Fruit fly (Drosophila melanogaster) Kc167 (cell line): Measurements from ENCODE around the gene Efhc1.1.

Experiments
- Myc ChIP-seq: fragments of >200 bp; optimal IDR thresholded peaks from 2 replicates; lab custom pipeline; 2017; ENCODE audit warnings: missing external identifiers
- Sin3A ChIP-seq: fragments of >200 bp; optimal IDR thresholded peaks from 2 replicates; lab custom pipeline; 2018; ENCODE audit warnings: missing external identifiers
- h ChIP-seq: fragments of >200 bp; optimal IDR thresholded peaks from 3 replicates; lab custom pipeline; 2018; ENCODE audit warnings: missing external identifiers
- insv ChIP-seq: fragments of >200 bp; optimal IDR thresholded peaks from 3 replicates; lab custom pipeline; 2018; ENCODE audit warnings: missing external identifiers
- psq ChIP-seq: fragments of >200 bp; optimal IDR thresholded peaks from 2 replicates; lab custom pipeline; 2017; ENCODE audit warnings: missing external identifiers
- ttk ChIP-seq: sonication (Bioruptor generic); optimal IDR thresholded peaks from 2 replicates; lab custom pipeline; 2017; ENCODE audit warnings: missing external identifiers

Efhc1.1 gene

dm6 chrX:15772663-15773062 is 10.8 kb downstream of the Efhc1.1 start, which contains the start of gene CG43672:
CG43672 (plus strand) TSS chrX:15772963.
- TF ChIP-seq insv (no peak), h (lab: Kevin White, UChicago) (no peak), psq (lab: Kevin White, UChicago) (no peak), ttk (lab: Kevin White, UChicago) (no peak), Sin3A (lab: Kevin White, UChicago) (no peak), Myc (lab: Kevin White, UChicago) (no peak)

dm6 chrX:15769457-15769856 is 14.1 kb downstream of the Efhc1.1 start, which contains the start of gene CG33172:
CG33172 (plus strand) TSS chrX:15769664.
- no peak for TF ChIP-seq Myc (lab: Kevin White, UChicago)
- no peak for TF ChIP-seq Sin3A (lab: Kevin White, UChicago)
- TF ChIP-seq psq (lab: Kevin White, UChicago): no peak
- TF ChIP-seq ttk (lab: Kevin White, UChicago): no peak
- no peak for TF ChIP-seq h (lab: Kevin White, UChicago)
- TF ChIP-seq insv: no peak

dm6 chrX:15766395-15766866 is 17.1 kb downstream of the Efhc1.1 start, which contains the start of gene CG8952:
CG8952 (minus strand) TSS chrX:15766445.
- TF ChIP-seq Myc (lab: Kevin White, UChicago) (no peak), insv (no peak), psq (lab: Kevin White, UChicago) (no peak), h (lab: Kevin White, UChicago) (no peak), ttk (lab: Kevin White, UChicago) (no peak), Sin3A (lab: Kevin White, UChicago) (no peak)

dm6 chrX:15762723-15763122 is 20.8 kb downstream of the Efhc1.1 start, which contains the start of gene Polr3A:
Polr3A (plus strand) TSS chrX:15762956.
- TF ChIP-seq insv: no peak

dm6 chrX:15761298-15761640 is 22.2 kb downstream of the Efhc1.1 start:
- TF ChIP-seq Myc (lab: Kevin White, UChicago) (no peak), h (lab: Kevin White, UChicago) (no peak), Sin3A (lab: Kevin White, UChicago) (no peak), insv (no peak), psq (lab: Kevin White, UChicago) (no peak), ttk (lab: Kevin White, UChicago) (no peak)

dm6 chrX:15760447-15761297 is 22.8 kb downstream of the Efhc1.1 start, which contains the start of the genes Graf and mRpL3:
Graf (minus strand) TSS chrX:15760733.
mRpL3 (plus strand) TSS chrX:15761248.
- TF ChIP-seq psq (lab: Kevin White, UChicago) (no peak), Sin3A (lab: Kevin White, UChicago) (no peak), ttk (lab: Kevin White, UChicago) (no peak), insv (no peak), Myc (lab: Kevin White, UChicago) (no peak), h (lab: Kevin White, UChicago) (no peak)

dm6 chrX:15759752-15760446 is 23.6 kb downstream of the Efhc1.1 start:
- TF ChIP-seq ttk (lab: Kevin White, UChicago) (no peak), h (lab: Kevin White, UChicago) (no peak), psq (lab: Kevin White, UChicago) (no peak), Sin3A (lab: Kevin White, UChicago) (no peak), Myc (lab: Kevin White, UChicago) (no peak), insv (no peak)

dm6 chrX:15758692-15759240 is 24.7 kb downstream of the Efhc1.1 start:
- TF ChIP-seq h (lab: Kevin White, UChicago): no peak
- TF ChIP-seq Sin3A (lab: Kevin White, UChicago): no peak
- TF ChIP-seq psq (lab: Kevin White, UChicago): no peak
- no peak for TF ChIP-seq insv
- no peak for TF ChIP-seq Myc (lab: Kevin White, UChicago)
- no peak for TF ChIP-seq ttk (lab: Kevin White, UChicago)

- TF ChIP-seq insv (no peak), h (lab: Kevin White, UChicago) (no peak), ttk (lab: Kevin White, UChicago) (no peak), psq (lab: Kevin White, UChicago) (no peak), Sin3A (lab: Kevin White, UChicago) (no peak), Myc (lab: Kevin White, UChicago) (no peak)
Observed at dm6 chrX:15756018-15756417, 27.5 kb downstream of the Efhc1.1 start, which contains the start of gene CG8260. CG8260 (plus strand) TSS chrX:15756318.

dm6 chrX:15748945-15749344 is 34.6 kb downstream of the Efhc1.1 start, which contains the start of gene Mvd:
Mvd (plus strand) TSS chrX:15749166.
- TF ChIP-seq insv (no peak), psq (lab: Kevin White, UChicago) (no peak), Sin3A (lab: Kevin White, UChicago) (no peak), h (lab: Kevin White, UChicago) (no peak), Myc (lab: Kevin White, UChicago) (no peak), ttk (lab: Kevin White, UChicago) (no peak)

- TF ChIP-seq h (lab: Kevin White, UChicago): no peak
- no peak for TF ChIP-seq Sin3A (lab: Kevin White, UChicago)
- no peak for TF ChIP-seq Myc (lab: Kevin White, UChicago)
Observed at dm6 chrX:15746682-15747196, 36.8 kb downstream of the Efhc1.1 start.
